Fruit fly (Drosophila melanogaster) whole organism, adult: ENCODE results near the gene CG8065.

Experiments
- CG11617 ChIP-seq: fragments of 200-800 bp; sonication (Bioruptor generic); optimal IDR thresholded peaks from 2 replicates; lab custom pipeline; 2017; ENCODE audit warnings: mild to moderate bottlenecking, missing biosample characterization, missing genetic modification reagents, missing genetic modification characterization
- Hr96 ChIP-seq: fragments of 200-800 bp; sonication (Bioruptor generic); optimal IDR thresholded peaks from 2 replicates; lab custom pipeline; 2016; ENCODE audit warnings: missing biosample characterization, missing genetic modification characterization
- Mnt ChIP-seq: fragments of 200-800 bp; sonication (Bioruptor generic); optimal IDR thresholded peaks from 2 replicates; lab custom pipeline; 2016; ENCODE audit warnings: missing biosample characterization, mild to moderate bottlenecking, missing genetic modification characterization
- cic ChIP-seq: fragments of 200-800 bp; sonication (Bioruptor generic); optimal IDR thresholded peaks from 2 replicates; lab custom pipeline; 2017; ENCODE audit warnings: missing biosample characterization, mild to moderate bottlenecking, missing genetic modification characterization, moderate library complexity
- cnc ChIP-seq, 2 experiments: fragments of >200 bp; optimal IDR thresholded peaks; 2 replicates each; lab custom pipeline; 2017
- kay ChIP-seq: fragments of 200-800 bp; sonication (Bioruptor generic); peaks from one replicate; lab custom pipeline; 2016; ENCODE audit warnings: missing biosample characterization, missing genetic modification characterization, borderline replicate concordance
- pad ChIP-seq: fragments of 200-800 bp; sonication (Bioruptor generic); optimal IDR thresholded peaks from 3 replicates; lab custom pipeline; 2017; ENCODE audit warnings: missing biosample characterization, missing genetic modification characterization, mild to moderate bottlenecking, moderate library complexity, missing genetic modification reagents
- tj ChIP-seq: fragments of 200-800 bp; sonication (Bioruptor generic); optimal IDR thresholded peaks from 3 replicates; lab custom pipeline; 2017; ENCODE audit warnings: missing biosample characterization, mild to moderate bottlenecking, missing genetic modification characterization, moderate library complexity
- toe ChIP-seq: fragments of 200-800 bp; sonication (Bioruptor generic); optimal IDR thresholded peaks from 2 replicates; lab custom pipeline; 2016; ENCODE audit warnings: missing biosample characterization, missing genetic modification characterization

- TF ChIP-seq cic (GFP tag; lab: Kevin White, UChicago) (no peak), pad (GFP tag; lab: Kevin White, UChicago) (no peak), Mnt (GFP tag; lab: Kevin White, UChicago) (no peak), tj (GFP tag; lab: Kevin White, UChicago) (no peak), kay (GFP tag; lab: Kevin White, UChicago) (no peak), CG11617 (no peak), toe (no peak), Hr96 (GFP tag; lab: Kevin White, UChicago) (no peak), cnc (optimal IDR thresholded peaks at IDR 0.05; lab: Kevin White, UChicago) (no peak)
Measured at dm6 chr3L:10226055-10226454, 10.6 kb downstream of the CG8065 start.
